Worm (Caenorhabditis elegans): ENCODE data around the gene bath-13.
A peak's percentile ranks its signal among the peaks of the same experiment; 100 is the strongest.

ce11 chrII:2503703-2504430 lies 18.0 kb downstream of the bath-13 start:
- TF ChIP-seq lin-13 (GFP tag; optimal IDR thresholded peaks at IDR 0.05), result no peak
- TF ChIP-seq elt-2 (tag; optimal IDR thresholded peaks at IDR 0.05), result peak; percentile 75
- no peak for TF ChIP-seq fos-1 (tag; optimal IDR thresholded peaks at IDR 0.05)
- no peak for TF ChIP-seq ztf-11 (tag; optimal IDR thresholded peaks at IDR 0.05)
- no peak for TF ChIP-seq mdl-1 (tag; optimal IDR thresholded peaks at IDR 0.05)
- peak; percentile 17 for TF ChIP-seq skn-1 (tag; optimal IDR thresholded peaks at IDR 0.05)
- TF ChIP-seq ceh-90 (tag; optimal IDR thresholded peaks at IDR 0.05), result no peak
- TF ChIP-seq grh-1 (GFP tag; IDR thresholded peaks at IDR 0.05), result no peak

Measured in whole organism, L1 larva.